Worm (Caenorhabditis elegans) whole organism, L4 larva: ENCODE data around the gene Y51B9A.7.

Experiments
- Y5F2A.4 ChIP-seq: fragments of 200-800 bp; sonication (Bioruptor generic); optimal IDR thresholded peaks from 2 replicates; lab custom pipeline; 2018; ENCODE audit warnings: mild to moderate bottlenecking, missing genetic modification characterization, missing compliant biosample characterization
- aly-2 ChIP-seq: sonication (generic microtip); optimal IDR thresholded peaks from 2 replicates; lab custom pipeline; 2018; ENCODE audit warnings: missing biosample characterization, missing genetic modification characterization
- ceh-44 ChIP-seq: fragments of 200-800 bp; sonication (Bioruptor generic); IDR thresholded peaks from 2 replicates; pipeline ENCODE4 v1.3.6; 2022; ENCODE audit warnings: missing genetic modification reagents, missing genetic modification characterization, missing compliant biosample characterization
- ceh-82 ChIP-seq: sonication (generic microtip); optimal IDR thresholded peaks from 2 replicates; lab custom pipeline; 2017; ENCODE audit warnings: missing biosample characterization, missing genetic modification characterization
- daf-19 ChIP-seq: fragments of 200-800 bp; sonication (Bioruptor generic); conservative IDR thresholded peaks from 2 replicates; pipeline ENCODE4 v1.3.6; 2022; ENCODE audit warnings: missing genetic modification characterization, missing compliant biosample characterization
- hmg-1.1 ChIP-seq: fragments of 200-800 bp; sonication (Bioruptor generic); IDR thresholded peaks from 2 replicates; pipeline ENCODE4 v1.3.6; 2022; ENCODE audit warnings: missing genetic modification reagents, missing genetic modification characterization, missing compliant biosample characterization
- zag-1 ChIP-seq: fragments of 150-350 bp; optimal IDR thresholded peaks from 2 replicates; lab custom pipeline; 2014; ENCODE audit warnings: missing biosample characterization, missing genetic modification characterization

DNA sequence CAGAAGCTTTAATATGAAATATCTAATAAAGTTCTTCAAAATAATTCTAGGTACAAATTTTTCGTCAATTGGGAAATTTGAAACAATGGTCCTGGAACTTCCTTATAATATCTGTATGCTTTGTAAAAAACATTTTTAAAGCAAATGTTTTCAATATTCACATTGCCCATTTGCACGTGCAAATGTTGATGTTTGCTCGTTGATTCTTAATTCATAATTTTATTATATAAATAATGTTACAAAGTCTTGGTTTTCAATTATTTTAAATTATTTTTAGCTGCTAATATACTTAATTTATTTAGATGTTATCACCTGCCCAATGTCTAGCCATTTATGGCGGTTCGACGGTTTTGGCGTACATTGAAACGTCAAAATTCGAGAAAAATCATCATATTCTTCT lies 22.1 kb downstream of the Y51B9A.7 start, which contains the start of gene M176.11:
- TF ChIP-seq aly-2 (tag; lab: Kevin White, UChicago) (no peak), ceh-44 (GFP tag; lab: Robert Waterston, UW) (no peak), zag-1 (tag; lab: Kevin White, UChicago) (no peak), hmg-1.1 (GFP tag; lab: Robert Waterston, UW) (no peak), ceh-82 (tag; lab: Kevin White, UChicago) (no peak), daf-19 (no peak), Y5F2A.4 (no peak)
